Worm (Caenorhabditis elegans) whole organism, L4 larva: ENCODE results near the gene C50H11.13.

ENCODE experiments used
- F10B5.3 ChIP-seq: sonication (generic microtip); optimal IDR thresholded peaks from 2 replicates; lab custom pipeline; 2016; ENCODE audit warnings: mild to moderate bottlenecking, missing genetic modification characterization, missing compliant biosample characterization
- F26F4.8 ChIP-seq: fragments of 200-800 bp; sonication (Bioruptor generic); conservative IDR thresholded peaks from 2 replicates; pipeline ENCODE4 v1.3.6; 2022; ENCODE audit warnings: missing genetic modification characterization, missing compliant biosample characterization
- F37D6.2 ChIP-seq: sonication (generic microtip); optimal IDR thresholded peaks from 2 replicates; lab custom pipeline; 2016; ENCODE audit warnings: mild to moderate bottlenecking, missing genetic modification characterization, missing compliant biosample characterization
- F49E8.2 ChIP-seq: sonication (generic microtip); optimal IDR thresholded peaks from 2 replicates; lab custom pipeline; 2016; ENCODE audit warnings: missing compliant biosample characterization, mild to moderate bottlenecking, missing genetic modification characterization, borderline replicate concordance
- R02D3.7 ChIP-seq: fragments of 150-350 bp; sonication (generic microtip); optimal IDR thresholded peaks from 3 replicates; lab custom pipeline; 2014; ENCODE audit warnings: missing biosample characterization, missing genetic modification characterization
- T20F7.1 ChIP-seq: fragments of 200-800 bp; sonication (Bioruptor generic); optimal IDR thresholded peaks from 2 replicates; lab custom pipeline; 2018; ENCODE audit warnings: mild to moderate bottlenecking, missing genetic modification characterization, missing compliant biosample characterization
- Y48G9A.11 ChIP-seq: fragments of 200-800 bp; sonication (Bioruptor generic); IDR thresholded peaks from 2 replicates; pipeline ENCODE4 v1.3.6; 2022; ENCODE audit warnings: missing genetic modification reagents, missing genetic modification characterization, missing compliant biosample characterization
- aha-1 ChIP-seq: fragments of 150-350 bp; peaks from one replicate; lab custom pipeline; 2014; ENCODE audit warnings: missing biosample characterization, missing genetic modification characterization
- aly-2 ChIP-seq: sonication (generic microtip); optimal IDR thresholded peaks from 2 replicates; lab custom pipeline; 2018; ENCODE audit warnings: missing biosample characterization, missing genetic modification characterization
- ama-1 ChIP-seq: fragments of 150-350 bp; optimal IDR thresholded peaks from 2 replicates; lab custom pipeline; 2014; ENCODE audit warnings: inconsistent platforms, mixed read lengths
- attf-4 ChIP-seq: sonication (generic microtip); optimal IDR thresholded peaks from 3 replicates; lab custom pipeline; 2017; ENCODE audit warnings: missing biosample characterization, missing genetic modification characterization
- ceh-20 ChIP-seq: fragments of 200-800 bp; sonication (Bioruptor generic); IDR thresholded peaks from 2 replicates; pipeline ENCODE4 v1.3.6; 2022; ENCODE audit warnings: missing genetic modification reagents, missing genetic modification characterization, missing compliant biosample characterization
- ceh-44 ChIP-seq: fragments of 200-800 bp; sonication (Bioruptor generic); IDR thresholded peaks from 2 replicates; pipeline ENCODE4 v1.3.6; 2022; ENCODE audit warnings: missing genetic modification reagents, missing genetic modification characterization, missing compliant biosample characterization
- ces-1 ChIP-seq: fragments of 150-350 bp; sonication (generic microtip); optimal IDR thresholded peaks from 4 replicates; lab custom pipeline; 2014; ENCODE audit warnings: missing biosample characterization, missing genetic modification reagents, missing genetic modification characterization
- cey-2 ChIP-seq: sonication (generic microtip); optimal IDR thresholded peaks from 3 replicates; lab custom pipeline; 2017; ENCODE audit warnings: missing genetic modification characterization, mild to moderate bottlenecking, missing compliant biosample characterization, antibody characterized with exemption, borderline replicate concordance; ENCODE audit not compliant: insufficient read depth
- dmd-8 ChIP-seq: fragments of 200-800 bp; sonication (Bioruptor generic); IDR thresholded peaks from 2 replicates; pipeline ENCODE4 v1.3.6; 2022; ENCODE audit warnings: missing genetic modification characterization, missing compliant biosample characterization
- egl-27 ChIP-seq: sonication (generic microtip); optimal IDR thresholded peaks from 3 replicates; lab custom pipeline; 2017; ENCODE audit warnings: missing biosample characterization, missing genetic modification reagents, missing genetic modification characterization
- fkh-10 ChIP-seq: fragments of 150-350 bp; optimal IDR thresholded peaks from 2 replicates; lab custom pipeline; 2014; ENCODE audit warnings: missing biosample characterization, missing genetic modification reagents, missing genetic modification characterization
- hmg-1.1 ChIP-seq: fragments of 200-800 bp; sonication (Bioruptor generic); IDR thresholded peaks from 2 replicates; pipeline ENCODE4 v1.3.6; 2022; ENCODE audit warnings: missing genetic modification reagents, missing genetic modification characterization, missing compliant biosample characterization
- lin-1 ChIP-seq: fragments of 200-800 bp; sonication (Bioruptor generic); IDR thresholded peaks from 2 replicates; pipeline ENCODE4 v1.3.6; 2022; ENCODE audit warnings: missing genetic modification reagents, missing genetic modification characterization, missing compliant biosample characterization
- lin-15B ChIP-seq: fragments of 150-350 bp; sonication (generic microtip); optimal IDR thresholded peaks from 3 replicates; lab custom pipeline; 2014; ENCODE audit warnings: missing biosample characterization, missing genetic modification characterization
- lin-29 ChIP-seq: fragments of 200-800 bp; sonication (Bioruptor generic); IDR thresholded peaks from 2 replicates; pipeline ENCODE4 v1.3.6; 2022; ENCODE audit warnings: missing genetic modification reagents, missing genetic modification characterization, missing compliant biosample characterization
- lir-3 ChIP-seq: sonication (generic microtip); optimal IDR thresholded peaks from 2 replicates; lab custom pipeline; 2016; ENCODE audit warnings: mild to moderate bottlenecking, missing genetic modification characterization, missing compliant biosample characterization
- mdl-1 ChIP-seq, 2 experiments: fragments of 150-350 bp in 1 of 2; sonication (generic microtip) in 1 of 2; optimal IDR thresholded peaks; 2 replicates each; lab custom pipeline; 2014 to 2017; ENCODE audit warnings: missing biosample characterization in 2 of 2, missing genetic modification characterization in 2 of 2
- mep-1 ChIP-seq: fragments of 150-350 bp; sonication (generic microtip); optimal IDR thresholded peaks from 3 replicates; lab custom pipeline; 2014; ENCODE audit warnings: missing biosample characterization, missing genetic modification characterization
- mes-2 ChIP-seq: sonication (generic microtip); optimal IDR thresholded peaks from 2 replicates; lab custom pipeline; 2016; ENCODE audit warnings: missing genotype, mild to moderate bottlenecking, missing genetic modification characterization, missing compliant biosample characterization; ENCODE audit not compliant: poor library complexity, severe bottlenecking
- mxl-3 ChIP-seq: fragments of 200-800 bp; sonication (Bioruptor generic); optimal IDR thresholded peaks from 2 replicates; lab custom pipeline; 2018; ENCODE audit warnings: mild to moderate bottlenecking, missing genetic modification characterization, missing compliant biosample characterization
- nhr-10 ChIP-seq: fragments of 150-350 bp; optimal IDR thresholded peaks from 2 replicates; lab custom pipeline; 2014; ENCODE audit warnings: missing biosample characterization, missing genetic modification characterization
- nhr-11 ChIP-seq: fragments of 150-350 bp; optimal IDR thresholded peaks from 2 replicates; lab custom pipeline; 2014; ENCODE audit warnings: missing biosample characterization, missing genetic modification characterization
- nhr-41 ChIP-seq: fragments of 200-800 bp; sonication (Bioruptor generic); IDR thresholded peaks from 2 replicates; pipeline ENCODE4 v1.3.6; 2022; ENCODE audit warnings: missing genetic modification reagents, missing genetic modification characterization, missing compliant biosample characterization
- nhr-42 ChIP-seq: fragments of 200-800 bp; sonication (Bioruptor generic); IDR thresholded peaks from 2 replicates; pipeline ENCODE4 v1.3.6; 2022; ENCODE audit warnings: missing genetic modification characterization, missing compliant biosample characterization
- nhr-48 ChIP-seq: sonication (generic microtip); optimal IDR thresholded peaks from 2 replicates; lab custom pipeline; 2016; ENCODE audit warnings: mild to moderate bottlenecking, missing genetic modification characterization, missing compliant biosample characterization
- nhr-6 ChIP-seq: fragments of 150-350 bp; optimal IDR thresholded peaks from 2 replicates; lab custom pipeline; 2014; ENCODE audit warnings: missing biosample characterization, missing genetic modification characterization
- set-16 ChIP-seq: fragments of 200-800 bp; sonication (Bioruptor generic); IDR thresholded peaks from 2 replicates; pipeline ENCODE4 v1.3.6; 2022; ENCODE audit warnings: missing genetic modification reagents, missing genetic modification characterization, missing compliant biosample characterization
- spr-1 ChIP-seq: sonication (generic microtip); optimal IDR thresholded peaks from 2 replicates; lab custom pipeline; 2016; ENCODE audit warnings: mild to moderate bottlenecking, missing genetic modification characterization, missing compliant biosample characterization
- tag-97 ChIP-seq: fragments of 200-800 bp; sonication (Bioruptor generic); IDR thresholded peaks from 2 replicates; pipeline ENCODE4 v1.3.6; 2022; ENCODE audit warnings: missing genetic modification characterization, missing compliant biosample characterization
- zip-2 ChIP-seq: fragments of 150-350 bp; optimal IDR thresholded peaks from 2 replicates; lab custom pipeline; 2014; ENCODE audit warnings: missing biosample characterization, missing genetic modification characterization

The C50H11.13 gene

ce11 chrV:3054254-3054653 lies 17.2 kb downstream of the C50H11.13 start, which contains the start of gene C50H11.8:
Gene C50H11.8 (plus strand): TSS chrV:3054554.
- TF ChIP-seq mes-2: no peak
- no peak for TF ChIP-seq attf-4 (tag; lab: Kevin White, UChicago)
- TF ChIP-seq Y48G9A.11: no peak
- no peak for TF ChIP-seq lin-29 (GFP tag; lab: Robert Waterston, UW)
- no peak for TF ChIP-seq egl-27
- TF ChIP-seq lin-1: no peak
- no peak for TF ChIP-seq mep-1 (tag; lab: Kevin White, UChicago)
- no peak for TF ChIP-seq nhr-10 (tag; lab: Kevin White, UChicago)
- no peak for TF ChIP-seq T20F7.1
- TF ChIP-seq lir-3 (tag; lab: Kevin White, UChicago): no peak
- TF ChIP-seq, all 104 proteins: peak for 0

ce11 chrV:3046364-3046763 lies 25.1 kb downstream of the C50H11.13 start:
- TF ChIP-seq aha-1 (tag; lab: Kevin White, UChicago) (peak; percentile 83), ceh-44 (no peak), mxl-3 (GFP tag; lab: Kevin White, UChicago) (no peak), ama-1 (lab: Kevin White, UChicago) (no peak), nhr-11 (no peak), set-16 (peak; percentile 72), F49E8.2 (no peak), nhr-42 (no peak)

ce11 chrV:3044837-3045236 lies 26.6 kb downstream of the C50H11.13 start, which contains the start of gene F59D6.1:
Gene F59D6.1 (plus strand): TSS chrV:3045137.
- TF ChIP-seq zip-2: no peak
- TF ChIP-seq dmd-8 (GFP tag; lab: Robert Waterston, UW): no peak
- TF ChIP-seq ceh-20 (GFP tag; lab: Robert Waterston, UW): no peak
- no peak for TF ChIP-seq aly-2 (tag; lab: Kevin White, UChicago)
- TF ChIP-seq cey-2 (tag; lab: Kevin White, UChicago): no peak

- TF ChIP-seq nhr-11 (no peak), nhr-6 (tag; lab: Kevin White, UChicago) (no peak), F26F4.8 (GFP tag; lab: Robert Waterston, UW) (no peak), R02D3.7 (tag; lab: Kevin White, UChicago) (no peak), ces-1 (GFP tag; lab: Kevin White, UChicago) (no peak), hmg-1.1 (GFP tag; lab: Robert Waterston, UW) (no peak), lin-15B (tag; lab: Kevin White, UChicago) (no peak), nhr-41 (GFP tag; lab: Robert Waterston, UW) (no peak)
Measured at ce11 chrV:3040930-3041329, 30.5 kb downstream of the C50H11.13 start.

- no peak for TF ChIP-seq F37D6.2
- no peak for TF ChIP-seq fkh-10 (GFP tag; lab: Kevin White, UChicago)
- no peak for TF ChIP-seq F10B5.3 (tag; lab: Kevin White, UChicago)
- TF ChIP-seq nhr-48: no peak
- TF ChIP-seq tag-97 (GFP tag; lab: Robert Waterston, UW): no peak
- no peak for TF ChIP-seq spr-1 (tag; lab: Kevin White, UChicago)
- TF ChIP-seq attf-4 (tag; lab: Kevin White, UChicago): no peak
- TF ChIP-seq mdl-1 (tag; optimal IDR thresholded peaks at IDR 0.05; lab: Kevin White, UChicago): no peak
- TF ChIP-seq mxl-3 (GFP tag; lab: Kevin White, UChicago): no peak
- TF ChIP-seq, all 104 proteins: peak for 0
Measured at ce11 chrV:3039282-3039681, 32.2 kb downstream of the C50H11.13 start, which contains the start of gene chpf-2. Gene chpf-2 (minus strand): TSS chrV:3039382.
